Worm (Caenorhabditis elegans): ENCODE data around the gene Y46G5A.20.

- no peak for TF ChIP-seq flt-1 (GFP tag; IDR thresholded peaks at IDR 0.05)
- TF ChIP-seq med-1 (GFP tag; optimal IDR thresholded peaks at IDR 0.05; ENCODE audit: insufficient read depth) = no peak
- TF ChIP-seq ztf-23 (GFP tag; IDR thresholded peaks at IDR 0.05) = no peak
Observed at ce11 chrII:12824463-12824862, 13.7 kb downstream of the Y46G5A.20 start.
